Worm (Caenorhabditis elegans) whole organism, early embryonic: ENCODE data around the gene srh-140.

Source experiments
- aly-1 ChIP-seq: sonication (generic microtip); optimal IDR thresholded peaks from 2 replicates; lab custom pipeline; 2016; ENCODE audit warnings: missing genetic modification characterization, missing compliant biosample characterization
- ama-1 ChIP-seq: fragments of 150-350 bp; optimal IDR thresholded peaks from 2 replicates; lab custom pipeline; 2014
- ceh-36 ChIP-seq: sonication (generic microtip); optimal IDR thresholded peaks from 2 replicates; lab custom pipeline; 2016; ENCODE audit warnings: missing genetic modification characterization, inconsistent platforms, missing compliant biosample characterization
- ets-7 ChIP-seq: sonication (generic microtip); optimal IDR thresholded peaks from 2 replicates; lab custom pipeline; 2016; ENCODE audit warnings: missing genotype, missing genetic modification characterization, missing compliant biosample characterization
- flt-1 ChIP-seq: fragments of 200-800 bp; sonication (Bioruptor generic); IDR thresholded peaks from 2 replicates; pipeline ENCODE4 v1.3.6; 2022; ENCODE audit warnings: missing genetic modification characterization, missing compliant biosample characterization
- sea-1 ChIP-seq: fragments of 200-800 bp; sonication (Bioruptor generic); conservative IDR thresholded peaks from 2 replicates; pipeline ENCODE4 v1.3.6; 2022; ENCODE audit warnings: missing genetic modification characterization, missing compliant biosample characterization
- tbx-11 ChIP-seq: fragments of 200-800 bp; sonication (Bioruptor generic); IDR thresholded peaks from 2 replicates; pipeline ENCODE4 v1.3.6; 2022; ENCODE audit warnings: missing genetic modification characterization, missing compliant biosample characterization
- tbx-37 ChIP-seq: fragments of 200-800 bp; sonication (Bioruptor generic); conservative IDR thresholded peaks from 2 replicates; pipeline ENCODE4 v1.3.6; 2022; ENCODE audit warnings: missing genetic modification reagents, missing genetic modification characterization, missing compliant biosample characterization

ce11 chrV:15693682-15694081 is 28.3 kb upstream of the srh-140 start, which contains the start of gene nhr-198:
- TF ChIP-seq aly-1 (tag; lab: Kevin White, UChicago) (no peak), ceh-36 (tag; lab: Kevin White, UChicago) (no peak), tbx-37 (GFP tag; lab: Robert Waterston, UW) (no peak), ama-1 (lab: Kevin White, UChicago) (no peak), tbx-11 (no peak), sea-1 (no peak), ets-7 (no peak), flt-1 (GFP tag; lab: Robert Waterston, UW) (no peak)
